Worm (Caenorhabditis elegans) whole organism, L4/young adult: Measurements from ENCODE around the gene srt-19.

Experiments
- dao-5 ChIP-seq: sonication (generic microtip); optimal IDR thresholded peaks from 2 replicates; lab custom pipeline; 2016; ENCODE audit warnings: missing genotype, missing genetic modification characterization, moderate library complexity, missing compliant biosample characterization
- him-1 ChIP-seq: sonication (generic microtip); optimal IDR thresholded peaks from 2 replicates; lab custom pipeline; 2016; ENCODE audit warnings: missing genotype, missing genetic modification reagents, missing genetic modification characterization, missing compliant biosample characterization

- TF ChIP-seq dao-5 (tag; lab: Kevin White, UChicago) (no peak), him-1 (tag; lab: Kevin White, UChicago) (no peak)
Measured at ce11 chrV:4250047-4250446, 34.8 kb upstream of the srt-19 start, which contains the start of gene srt-13.
